Worm (Caenorhabditis elegans): ENCODE measurements around the gene F29B9.12.

The F29B9.12 gene

DNA sequence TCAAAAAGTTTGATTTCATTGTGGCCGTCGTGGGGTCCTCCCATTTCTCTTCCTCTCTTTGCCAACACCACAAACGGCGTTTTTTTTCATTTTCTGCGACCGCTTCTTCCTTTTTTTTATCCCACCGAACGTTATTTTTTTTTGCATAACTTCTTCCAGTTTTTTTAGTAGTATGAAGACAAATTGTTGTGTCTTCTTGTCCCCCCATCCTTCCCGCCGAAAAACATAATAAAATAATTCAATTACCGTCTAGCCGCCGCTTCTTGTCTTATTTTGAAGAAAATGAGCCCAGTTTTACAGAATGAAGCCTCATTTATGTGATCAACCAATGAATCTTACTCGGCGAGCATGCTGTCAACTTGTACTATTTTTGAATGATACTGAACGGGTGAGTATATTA is at the start of gene F29B9.12:
Gene F29B9.12, plus strand, starts transcription at position 301 of the 400 bp plus-strand sequence.
- TF ChIP-seq unc-62 (GFP tag; optimal IDR thresholded peaks at IDR 0.05): no peak

DNA sequence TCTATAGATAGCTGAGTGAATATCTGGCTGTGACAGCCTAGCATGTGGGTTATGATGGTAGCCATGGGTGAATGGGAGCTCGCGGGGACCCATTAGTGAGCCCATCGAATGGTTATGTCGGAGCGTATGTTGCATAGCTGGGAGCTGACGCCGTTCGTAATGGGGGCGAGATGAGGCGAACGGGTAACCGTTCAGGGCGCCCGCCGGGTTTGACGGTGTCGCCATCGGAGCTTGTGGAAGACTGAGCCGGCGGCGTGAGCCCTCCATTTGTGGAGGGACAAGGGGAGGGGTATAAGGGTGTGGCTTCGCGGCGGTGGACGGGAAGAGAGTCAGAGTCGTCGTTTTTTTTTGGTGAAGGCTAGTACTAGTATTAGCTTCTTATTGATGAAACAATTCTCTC is 45.5 kb upstream of the F29B9.12 start:
- TF ChIP-seq unc-62 (GFP tag; optimal IDR thresholded peaks at IDR 0.05): no peak

- TF ChIP-seq unc-62 (GFP tag; optimal IDR thresholded peaks at IDR 0.05): no peak
Measured at ce11 chrIV:4633393-4633792, 35.9 kb upstream of the F29B9.12 start, which contains the start of gene R105.1. TSS of gene R105.1 (plus strand) at chrIV:4633693.

DNA sequence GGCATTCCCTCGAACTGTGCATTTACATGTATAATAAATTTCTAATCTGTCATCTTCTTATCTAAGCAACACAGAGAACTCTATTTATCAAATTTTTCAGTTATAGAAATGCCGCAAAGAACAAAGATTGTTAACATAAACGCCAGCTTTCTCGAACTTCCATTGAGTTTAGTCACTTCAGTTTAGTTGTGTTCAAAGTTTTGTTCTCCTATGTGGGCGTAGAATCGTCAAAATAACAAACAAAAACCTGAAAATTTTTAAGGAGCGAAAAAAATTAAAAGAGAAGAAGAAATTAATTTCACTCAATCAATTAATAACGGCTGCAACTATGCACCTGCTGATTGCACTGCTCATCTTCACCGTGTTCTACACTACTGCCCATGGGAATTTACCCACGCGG is 33.3 kb upstream of the F29B9.12 start, which contains the start of gene R105.5:
Gene R105.5, plus strand, starts transcription at position 301 of the 400 bp plus-strand sequence.
- TF ChIP-seq unc-62 (GFP tag; optimal IDR thresholded peaks at IDR 0.05): no peak

DNA sequence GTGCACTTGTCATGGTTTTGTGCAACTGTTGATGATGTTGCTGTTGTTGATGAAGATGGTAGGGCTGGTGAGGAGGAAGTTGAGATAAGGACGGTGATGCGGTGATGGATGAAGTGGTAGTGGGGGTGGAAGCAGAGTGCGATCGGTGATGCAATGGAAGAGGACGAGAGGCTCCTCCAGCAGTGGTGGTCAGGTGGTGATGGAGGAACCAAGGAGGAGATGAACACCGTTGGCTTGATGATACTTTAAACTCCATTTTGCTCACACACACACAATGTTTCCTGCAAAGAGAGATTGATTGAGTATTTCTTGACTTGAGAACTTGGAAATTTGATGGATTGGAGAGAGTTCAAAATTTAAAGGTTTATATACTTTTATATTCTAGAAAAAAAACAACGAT is 31.5 kb upstream of the F29B9.12 start, which contains the start of gene F19C7.8:
Gene F19C7.8, minus strand, starts transcription at position 256 of the 400 bp plus-strand sequence.
- no peak for TF ChIP-seq unc-62 (GFP tag; optimal IDR thresholded peaks at IDR 0.05)

DNA sequence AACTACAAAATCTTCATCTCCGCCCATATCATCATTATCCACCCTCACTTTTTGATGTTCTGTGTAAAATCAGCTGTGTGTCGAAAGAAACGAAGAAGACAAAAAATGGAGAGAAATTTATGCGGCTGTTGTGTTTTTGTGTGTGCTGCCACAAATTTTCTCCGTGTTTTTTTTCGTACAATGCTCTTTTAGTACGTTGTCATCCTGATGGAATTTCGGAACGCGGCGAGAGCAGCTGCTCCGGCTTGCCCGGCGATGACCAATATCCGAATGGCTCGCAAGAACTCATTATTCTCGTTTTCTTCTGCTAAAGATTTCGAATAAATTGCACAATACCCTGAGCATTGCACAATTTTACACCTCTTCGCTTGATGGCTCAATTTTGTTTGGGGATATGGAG is 30.0 kb upstream of the F29B9.12 start:
- no peak for TF ChIP-seq unc-62 (GFP tag; optimal IDR thresholded peaks at IDR 0.05)

- TF ChIP-seq unc-62 (GFP tag; optimal IDR thresholded peaks at IDR 0.05): no peak
Measured at ce11 chrIV:4640941-4641340, 28.4 kb upstream of the F29B9.12 start.

- no peak for TF ChIP-seq unc-62 (GFP tag; optimal IDR thresholded peaks at IDR 0.05)
Measured at ce11 chrIV:4643577-4643976, 25.8 kb upstream of the F29B9.12 start.

- no peak for TF ChIP-seq unc-62 (GFP tag; optimal IDR thresholded peaks at IDR 0.05)
Measured at ce11 chrIV:4645243-4645642, 24.1 kb upstream of the F29B9.12 start.

DNA sequence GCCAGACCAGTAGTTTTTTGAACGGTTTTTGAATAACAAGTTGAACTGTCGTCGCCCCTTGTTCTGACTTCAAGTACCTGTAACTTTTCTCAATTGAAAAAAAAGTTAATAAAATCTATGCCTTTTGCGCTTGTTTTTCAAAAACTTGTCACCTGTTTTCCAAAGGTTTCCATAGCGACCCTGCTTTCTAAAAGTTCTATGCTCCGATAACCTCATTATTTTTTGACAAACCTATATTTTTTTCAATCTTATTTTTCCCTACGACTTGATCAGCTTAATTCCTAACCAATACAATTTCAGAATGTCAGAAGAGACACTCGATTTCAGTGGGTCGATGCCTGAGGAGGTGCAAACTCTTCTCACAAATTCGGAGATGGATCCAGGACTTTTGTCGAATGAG is 22.0 kb upstream of the F29B9.12 start, which contains the start of gene F29B9.8:
Gene F29B9.8, plus strand, starts transcription at position 301 of the 400 bp plus-strand sequence.
- no peak for TF ChIP-seq unc-62 (GFP tag; optimal IDR thresholded peaks at IDR 0.05)

DNA sequence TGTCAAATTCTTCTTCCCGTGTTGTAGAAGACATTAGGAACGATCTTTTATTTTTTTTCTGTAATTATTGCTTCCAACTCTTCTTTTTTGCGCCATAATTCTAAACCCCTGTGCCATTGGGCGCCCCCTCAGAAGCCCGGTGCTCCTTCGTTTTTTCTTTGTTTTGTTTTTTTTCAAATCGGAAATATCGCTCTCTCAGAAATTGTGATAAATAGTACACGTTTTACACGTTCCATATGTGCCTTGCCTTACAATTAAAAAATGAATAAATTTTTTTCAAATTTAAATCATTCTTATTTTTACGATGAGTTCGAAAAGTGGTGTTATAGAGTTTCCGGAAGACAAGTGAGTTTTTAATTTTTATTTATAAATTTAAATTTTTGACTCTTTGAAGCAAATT is 19.9 kb upstream of the F29B9.12 start, which contains the start of gene F29B9.7:
Gene F29B9.7, plus strand, starts transcription at position 301 of the 400 bp plus-strand sequence.
- TF ChIP-seq unc-62 (GFP tag; optimal IDR thresholded peaks at IDR 0.05): no peak

- no peak for TF ChIP-seq unc-62 (GFP tag; optimal IDR thresholded peaks at IDR 0.05)
Measured at ce11 chrIV:4650624-4651094, 18.7 kb upstream of the F29B9.12 start, which contains the start of gene ubc-9. TSS of gene ubc-9 (plus strand) at chrIV:4651044.

- no peak for TF ChIP-seq unc-62 (GFP tag; optimal IDR thresholded peaks at IDR 0.05)
Measured at ce11 chrIV:4652365-4652844, 16.9 kb upstream of the F29B9.12 start, which contains the start of gene F29B9.5. TSS of gene F29B9.5 (plus strand) at chrIV:4652415.

- TF ChIP-seq unc-62 (GFP tag; optimal IDR thresholded peaks at IDR 0.05): no peak
Measured at ce11 chrIV:4652962-4653361, 16.4 kb upstream of the F29B9.12 start, which contains the start of gene psr-1. TSS of gene psr-1 (plus strand) at chrIV:4653262.

ce11 chrIV:4653708-4654107 is 15.6 kb upstream of the F29B9.12 start:
- TF ChIP-seq unc-62 (GFP tag; optimal IDR thresholded peaks at IDR 0.05): no peak

DNA sequence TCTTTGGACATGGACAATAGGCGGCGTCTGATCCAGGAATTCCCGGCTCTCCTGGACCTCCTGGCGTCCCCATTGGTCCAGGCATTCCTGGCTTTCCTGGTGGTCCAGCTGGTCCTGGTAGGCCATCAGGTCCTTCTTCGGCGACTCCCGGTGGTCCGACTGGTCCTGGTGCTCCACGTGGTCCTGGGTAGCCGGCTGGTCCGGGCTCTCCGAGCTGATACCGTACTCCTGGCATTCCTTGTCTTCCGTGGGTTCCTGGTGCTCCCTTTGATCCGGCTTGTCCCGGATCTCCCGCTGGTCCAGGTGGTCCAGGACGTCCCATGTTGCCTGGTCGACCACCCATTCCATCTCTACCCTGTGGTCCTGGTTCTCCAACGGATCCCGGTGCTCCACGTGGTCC is 13.4 kb upstream of the F29B9.12 start:
- TF ChIP-seq unc-62 (GFP tag; optimal IDR thresholded peaks at IDR 0.05): no peak

- TF ChIP-seq unc-62 (GFP tag; optimal IDR thresholded peaks at IDR 0.05): no peak
Measured at ce11 chrIV:4656380-4656779, 13.0 kb upstream of the F29B9.12 start.
